Fruit fly (Drosophila melanogaster) Kc167 (cell line): Measurements from ENCODE around the gene AstA-R1.

ENCODE experiments used
- Myc ChIP-seq: fragments of >200 bp; optimal IDR thresholded peaks from 2 replicates; lab custom pipeline; 2017; ENCODE audit warnings: missing external identifiers
- Sin3A ChIP-seq: fragments of >200 bp; optimal IDR thresholded peaks from 2 replicates; lab custom pipeline; 2018; ENCODE audit warnings: missing external identifiers
- psq ChIP-seq: fragments of >200 bp; optimal IDR thresholded peaks from 2 replicates; lab custom pipeline; 2017; ENCODE audit warnings: missing external identifiers

dm6 chrX:3538775-3539174 lies 35.6 kb upstream of the AstA-R1 start:
- TF ChIP-seq psq (lab: Kevin White, UChicago) (no peak), Sin3A (lab: Kevin White, UChicago) (no peak), Myc (no peak)
